Fruit fly (Drosophila melanogaster) whole organism, prepupa: ENCODE results near the gene scyl.

Experiments used
- Blimp-1 ChIP-seq: fragments of 200-800 bp; sonication (Bioruptor generic); optimal IDR thresholded peaks from 3 replicates; lab custom pipeline; 2017; ENCODE audit warnings: missing biosample characterization, missing genetic modification characterization, mild to moderate bottlenecking, moderate library complexity, missing genetic modification reagents
- CG10631 ChIP-seq: fragments of 200-800 bp; sonication (Bioruptor generic); optimal IDR thresholded peaks from 2 replicates; lab custom pipeline; 2016; ENCODE audit warnings: missing biosample characterization, missing genetic modification characterization
- CG10669 ChIP-seq: fragments of 200-800 bp; sonication (Bioruptor generic); optimal IDR thresholded peaks from 3 replicates; lab custom pipeline; 2018; ENCODE audit warnings: missing biosample characterization, mild to moderate bottlenecking, missing genetic modification characterization, moderate library complexity
- CG11294 ChIP-seq: fragments of 200-800 bp; sonication (Bioruptor generic); IDR thresholded peaks from 2 replicates; pipeline ENCODE4 v1.3.6; 2022; ENCODE audit warnings: missing biosample characterization, missing genetic modification characterization
- CG11762 ChIP-seq: fragments of 200-800 bp; sonication (Bioruptor generic); optimal IDR thresholded peaks from 3 replicates; lab custom pipeline; 2016; ENCODE audit warnings: missing biosample characterization, missing genetic modification characterization; ENCODE audit not compliant: insufficient read depth
- CG11902 ChIP-seq: fragments of 200-800 bp; sonication (Bioruptor generic); optimal IDR thresholded peaks from 3 replicates; lab custom pipeline; 2016; ENCODE audit warnings: missing biosample characterization, missing genetic modification characterization
- CG15336 ChIP-seq: fragments of 200-800 bp; sonication (Bioruptor generic); IDR thresholded peaks from 2 replicates; pipeline ENCODE4 v1.3.6; 2022; ENCODE audit warnings: missing biosample characterization, missing genetic modification characterization
- CG1621 ChIP-seq: fragments of 200-800 bp; sonication (Bioruptor generic); optimal IDR thresholded peaks from 3 replicates; lab custom pipeline; 2018; ENCODE audit warnings: missing biosample characterization, mild to moderate bottlenecking, missing genetic modification characterization
- CG16779 ChIP-seq: fragments of 200-800 bp; sonication (Bioruptor generic); optimal IDR thresholded peaks from 3 replicates; lab custom pipeline; 2017; ENCODE audit warnings: missing biosample characterization, mild to moderate bottlenecking, missing genetic modification characterization
- CG3032 ChIP-seq: fragments of 200-800 bp; optimal IDR thresholded peaks from 2 replicates; lab custom pipeline; 2019; ENCODE audit warnings: missing biosample characterization, mild to moderate bottlenecking, missing genetic modification characterization, moderate library complexity
- CG32006 ChIP-seq: fragments of 200-800 bp; sonication (Bioruptor generic); optimal IDR thresholded peaks from 3 replicates; lab custom pipeline; 2017; ENCODE audit warnings: missing biosample characterization, mild to moderate bottlenecking, missing genetic modification characterization
- CG3919 ChIP-seq: fragments of 200-800 bp; sonication (Bioruptor generic); optimal IDR thresholded peaks from 3 replicates; lab custom pipeline; 2016; ENCODE audit warnings: missing biosample characterization, missing genetic modification characterization
- CG4318 ChIP-seq: fragments of 200-800 bp; sonication (Bioruptor generic); optimal IDR thresholded peaks from 3 replicates; lab custom pipeline; 2017; ENCODE audit warnings: missing biosample characterization, mild to moderate bottlenecking, missing genetic modification characterization
- CG6792 ChIP-seq: fragments of 200-800 bp; sonication (Bioruptor generic); optimal IDR thresholded peaks from 3 replicates; lab custom pipeline; 2016; ENCODE audit warnings: missing biosample characterization, missing genetic modification characterization
- CG6808 ChIP-seq: fragments of 200-800 bp; sonication (Bioruptor generic); optimal IDR thresholded peaks from 3 replicates; lab custom pipeline; 2017; ENCODE audit warnings: missing biosample characterization, missing genetic modification characterization, mild to moderate bottlenecking, moderate library complexity, missing genetic modification reagents
- CG8119 ChIP-seq: fragments of 200-800 bp; sonication (Bioruptor generic); IDR thresholded peaks from 3 replicates; pipeline ENCODE4 v1.3.6; 2022; ENCODE audit warnings: missing biosample characterization, missing genetic modification characterization
- CG8319 ChIP-seq: fragments of 200-800 bp; sonication (Bioruptor generic); optimal IDR thresholded peaks from 3 replicates; lab custom pipeline; 2016; ENCODE audit warnings: missing biosample characterization, missing genetic modification characterization
- CG8632 ChIP-seq: fragments of 200-800 bp; sonication (Bioruptor generic); optimal IDR thresholded peaks from 3 replicates; lab custom pipeline; 2016; ENCODE audit warnings: missing biosample characterization, missing genetic modification characterization
- CG9139 ChIP-seq: fragments of 200-800 bp; sonication (Bioruptor generic); optimal IDR thresholded peaks from 3 replicates; lab custom pipeline; 2017; ENCODE audit warnings: missing biosample characterization, mild to moderate bottlenecking, missing genetic modification characterization
- Eip93F ChIP-seq: fragments of 200-800 bp; sonication (Bioruptor generic); optimal IDR thresholded peaks from 2 replicates; lab custom pipeline; 2016; ENCODE audit warnings: missing biosample characterization, mild to moderate bottlenecking, missing genetic modification characterization
- Ets21C ChIP-seq: fragments of 200-800 bp; sonication (Bioruptor generic); optimal IDR thresholded peaks from 3 replicates; lab custom pipeline; 2016; ENCODE audit warnings: missing biosample characterization, missing genetic modification characterization
- Ets96B ChIP-seq: fragments of 200-800 bp; optimal IDR thresholded peaks from 2 replicates; lab custom pipeline; 2019; ENCODE audit warnings: missing biosample characterization, mild to moderate bottlenecking, missing genetic modification characterization, moderate library complexity
- Hr4 ChIP-seq: fragments of 200-800 bp; sonication (Bioruptor generic); optimal IDR thresholded peaks from 3 replicates; lab custom pipeline; 2016; ENCODE audit warnings: missing biosample characterization, missing genetic modification characterization
- Met ChIP-seq: fragments of 200-800 bp; sonication (Bioruptor generic); optimal IDR thresholded peaks from 3 replicates; lab custom pipeline; 2016; ENCODE audit warnings: missing biosample characterization, missing genetic modification characterization
- OdsH ChIP-seq: fragments of 200-800 bp; sonication (Bioruptor generic); optimal IDR thresholded peaks from 3 replicates; lab custom pipeline; 2016; ENCODE audit warnings: missing biosample characterization, missing genetic modification characterization
- Sox102F ChIP-seq: fragments of 200-800 bp; sonication (Bioruptor generic); optimal IDR thresholded peaks from 2 replicates; lab custom pipeline; 2016; ENCODE audit warnings: missing biosample characterization, mild to moderate bottlenecking, missing genetic modification characterization
- Sox14 ChIP-seq: fragments of 200-800 bp; sonication (Bioruptor generic); optimal IDR thresholded peaks from 3 replicates; lab custom pipeline; 2016; ENCODE audit warnings: missing biosample characterization, missing genetic modification characterization
- Sox15 ChIP-seq: fragments of 200-800 bp; sonication (Bioruptor generic); optimal IDR thresholded peaks from 3 replicates; lab custom pipeline; 2016; ENCODE audit warnings: missing biosample characterization, missing genetic modification characterization
- achi ChIP-seq: fragments of 200-800 bp; sonication (Bioruptor generic); optimal IDR thresholded peaks from 3 replicates; lab custom pipeline; 2016; ENCODE audit warnings: missing biosample characterization, missing genetic modification characterization
- acj6 ChIP-seq: fragments of 200-800 bp; sonication (Bioruptor generic); optimal IDR thresholded peaks from 3 replicates; lab custom pipeline; 2016; ENCODE audit warnings: missing biosample characterization, missing genetic modification characterization
- cyc ChIP-seq: fragments of 200-800 bp; sonication (Bioruptor generic); optimal IDR thresholded peaks from 3 replicates; lab custom pipeline; 2016; ENCODE audit warnings: missing biosample characterization, missing genetic modification characterization
- dsx ChIP-seq: fragments of 200-800 bp; optimal IDR thresholded peaks from 3 replicates; lab custom pipeline; 2019; ENCODE audit warnings: missing biosample characterization, mild to moderate bottlenecking, missing genetic modification characterization, moderate library complexity; ENCODE audit not compliant: poor library complexity, severe bottlenecking
- eg ChIP-seq: fragments of 200-800 bp; sonication (Bioruptor generic); IDR thresholded peaks from 3 replicates; pipeline ENCODE4 v1.3.6; 2022; ENCODE audit warnings: missing biosample characterization, missing genetic modification characterization
- esn ChIP-seq: fragments of 200-800 bp; sonication (Bioruptor generic); optimal IDR thresholded peaks from 2 replicates; lab custom pipeline; 2016; ENCODE audit warnings: missing biosample characterization, mild to moderate bottlenecking, missing genetic modification characterization, moderate library complexity
- fd85E ChIP-seq: fragments of 200-800 bp; sonication (Bioruptor generic); optimal IDR thresholded peaks from 3 replicates; lab custom pipeline; 2016; ENCODE audit warnings: missing biosample characterization, missing genetic modification characterization
- lz ChIP-seq: fragments of 200-800 bp; sonication (Bioruptor generic); optimal IDR thresholded peaks from 3 replicates; lab custom pipeline; 2016; ENCODE audit warnings: missing biosample characterization, missing genetic modification characterization
- salr ChIP-seq, 2 experiments: fragments of 200-800 bp; sonication (Bioruptor generic); optimal IDR thresholded peaks; 3 replicates each; lab custom pipeline; 2016 to 2018; ENCODE audit warnings: missing biosample characterization in 2 of 2, missing genetic modification characterization in 2 of 2, mild to moderate bottlenecking in 1 of 2
- spab ChIP-seq: fragments of 200-800 bp; sonication (Bioruptor generic); optimal IDR thresholded peaks from 2 replicates; lab custom pipeline; 2017; ENCODE audit warnings: missing biosample characterization, mild to moderate bottlenecking, missing genetic modification characterization, missing genetic modification reagents
- svp ChIP-seq: fragments of 200-800 bp; sonication (Bioruptor generic); peaks from one replicate; lab custom pipeline; 2016; ENCODE audit warnings: missing biosample characterization, missing genetic modification characterization
- topi ChIP-seq: fragments of 200-800 bp; sonication (Bioruptor generic); optimal IDR thresholded peaks from 3 replicates; lab custom pipeline; 2016; ENCODE audit warnings: missing biosample characterization, missing genetic modification characterization

scyl gene

DNA sequence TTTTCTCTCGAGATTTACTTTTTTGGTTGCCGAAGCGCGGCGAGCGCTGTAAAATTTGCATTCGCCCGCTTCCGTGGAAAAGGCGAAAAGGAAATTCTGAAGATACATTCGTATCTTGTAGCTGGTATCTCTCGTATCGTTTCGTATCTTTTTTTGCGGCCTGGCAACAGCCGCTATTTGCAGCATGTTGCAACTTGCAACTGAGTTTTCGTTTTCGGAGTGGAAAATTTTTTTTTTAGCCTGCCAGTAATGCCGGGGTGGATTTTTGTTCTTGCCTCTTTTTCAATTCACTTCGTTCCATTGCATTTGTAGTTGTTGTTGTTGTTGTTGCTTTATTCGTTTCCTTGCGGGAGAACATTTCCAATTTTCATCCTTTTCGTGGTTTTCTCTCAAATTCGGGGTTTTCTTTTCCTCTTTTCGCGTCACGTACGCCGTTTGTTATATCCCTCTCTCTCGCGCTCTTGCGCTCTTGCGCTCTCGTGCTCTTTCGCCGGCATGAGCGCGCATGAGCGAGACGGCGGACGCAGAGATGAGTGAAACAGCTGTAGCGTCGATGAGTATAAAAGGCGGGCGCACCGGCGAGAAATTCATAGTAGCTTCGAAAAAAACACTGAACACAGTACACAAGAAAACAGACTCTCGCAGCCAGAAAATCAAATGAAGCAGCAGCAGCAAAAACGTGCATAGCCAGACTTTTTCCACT is at the start of gene scyl (continued):
- TF ChIP-seq CG8632 (GFP tag; lab: Kevin White, UChicago) (no peak), CG6808 (GFP tag; lab: Kevin White, UChicago) (peak; percentile 54), Hr4 (GFP tag; lab: Kevin White, UChicago) (peak; percentile 10), CG3032 (tag; lab: Kevin White, UChicago) (peak; percentile 33), fd85E (GFP tag; lab: Kevin White, UChicago) (peak; percentile 58), cyc (GFP tag; lab: Kevin White, UChicago) (peak; percentile 34), Eip93F (no peak), topi (peak; percentile 48), CG11294 (peak; percentile 40; the same call in 1 of the 2 replicates)

DNA sequence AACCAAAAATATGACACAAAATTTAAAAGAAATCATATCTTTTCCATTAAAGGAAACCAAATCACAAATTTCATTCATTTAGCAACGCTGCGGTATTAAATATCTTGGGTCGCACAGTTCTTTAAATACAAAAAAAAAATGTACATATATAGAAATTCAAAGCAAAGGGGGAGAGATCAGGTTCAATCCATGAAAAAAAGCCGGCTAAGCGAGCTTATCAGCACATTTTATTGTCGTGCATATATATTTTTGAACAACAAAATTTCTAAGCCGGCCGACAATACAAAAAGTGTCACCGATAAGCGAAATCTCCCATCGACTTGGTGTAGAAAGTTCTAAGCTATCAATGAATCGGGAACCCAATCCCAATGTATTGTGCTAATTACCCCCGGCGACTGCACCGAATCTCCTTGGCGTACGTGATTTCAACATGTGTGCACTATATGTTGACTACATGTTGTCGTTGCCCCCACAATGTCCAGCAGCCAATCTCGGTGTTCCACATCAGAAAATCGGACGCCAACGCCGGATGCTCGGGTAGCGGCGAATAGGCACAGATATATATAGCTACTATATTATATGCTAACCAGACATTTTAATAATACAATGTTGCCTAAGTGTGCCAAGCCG is 48.2 kb upstream of the scyl start:
- TF ChIP-seq OdsH (GFP tag; lab: Kevin White, UChicago): no peak
- no peak for TF ChIP-seq Sox14 (GFP tag; lab: Kevin White, UChicago)
- TF ChIP-seq CG32006 (GFP tag; lab: Kevin White, UChicago): no peak
- no peak for TF ChIP-seq CG16779
- peak; percentile 78 for TF ChIP-seq dsx (GFP tag; lab: Kevin White, UChicago)

DNA sequence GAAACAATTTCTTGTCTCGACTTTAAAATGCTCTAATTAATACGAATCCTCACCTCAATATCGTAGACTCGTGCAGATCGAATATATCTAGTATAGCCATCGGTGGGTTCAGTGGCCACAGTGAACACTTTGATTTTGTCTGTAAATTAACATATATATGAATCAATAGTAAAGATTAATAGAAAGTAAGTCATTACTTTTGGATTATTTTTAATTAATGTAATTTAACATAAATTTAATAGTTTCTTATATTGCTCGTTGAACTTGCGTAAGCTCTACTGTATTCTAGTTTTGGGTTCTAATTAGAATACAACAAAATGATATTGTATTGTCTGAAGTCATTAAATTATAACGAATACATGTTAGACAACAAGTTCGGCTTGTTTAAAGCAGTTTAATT is 47.3 kb upstream of the scyl start:
- TF ChIP-seq salr (GFP tag; optimal IDR thresholded peaks at IDR 0.05; lab: Kevin White, UChicago) (no peak), eg (GFP tag; lab: Robert Waterston, UW) (0 out of 3 replicates have a peak, but pooled peaks have one; percentile 11), CG11762 (GFP tag; lab: Kevin White, UChicago) (no peak), CG11902 (GFP tag; lab: Kevin White, UChicago) (no peak), Eip93F (no peak), topi (no peak), CG8119 (0 out of 3 replicates have a peak, but pooled peaks have one; percentile 20), Sox102F (GFP tag; lab: Kevin White, UChicago) (no peak), CG6808 (GFP tag; lab: Kevin White, UChicago) (no peak), CG15336 (GFP tag; lab: Robert Waterston, UW) (peak; percentile 18; the same call in 1 of the 2 replicates), Ets96B (no peak), Sox15 (GFP tag; lab: Kevin White, UChicago) (no peak), Hr4 (GFP tag; lab: Kevin White, UChicago) (no peak), OdsH (GFP tag; lab: Kevin White, UChicago) (no peak), CG16779 (no peak)

DNA sequence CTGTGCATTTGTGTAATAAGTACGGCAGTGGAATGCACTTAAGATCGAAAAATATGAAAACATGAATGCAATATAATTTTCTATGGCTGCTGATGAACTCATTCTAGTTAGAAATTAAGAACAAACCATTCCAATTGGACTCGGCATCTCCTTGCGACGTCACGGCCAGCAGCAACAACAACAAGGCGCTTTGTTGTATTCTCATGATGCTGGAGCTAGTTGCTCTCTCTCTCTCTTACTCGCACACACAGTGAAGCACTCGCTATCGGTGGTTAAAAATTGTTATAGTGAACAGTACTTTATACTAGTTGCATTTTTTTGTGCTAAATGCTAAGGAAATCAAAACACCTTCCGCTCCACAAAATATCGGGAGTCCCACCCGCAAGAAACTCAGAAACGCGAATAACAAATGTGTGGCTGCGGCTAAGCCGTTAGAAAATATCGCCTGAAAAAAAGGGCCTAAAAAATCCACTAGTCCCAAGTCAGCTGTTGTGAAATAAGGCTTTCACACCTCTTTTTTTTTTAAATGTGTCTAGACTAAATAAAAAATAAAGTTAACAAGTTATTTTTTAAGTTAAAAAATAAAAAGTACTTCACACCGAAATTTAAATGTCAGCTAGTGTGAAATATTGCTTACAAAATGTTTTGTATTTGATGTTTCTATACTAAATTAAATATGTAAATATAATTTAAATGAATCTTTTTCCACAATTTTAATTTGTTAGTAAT is 46.3 kb upstream of the scyl start, which contains the start of gene Plod:
Plod (minus strand) TSS at position 409 of the 729 bp plus-strand sequence.
- TF ChIP-seq CG4318 (GFP tag; lab: Kevin White, UChicago) (no peak), esn (GFP tag; lab: Kevin White, UChicago) (peak; percentile 31), achi (GFP tag; lab: Kevin White, UChicago) (no peak), Met (GFP tag; lab: Kevin White, UChicago) (no peak), cyc (GFP tag; lab: Kevin White, UChicago) (peak; percentile 9), CG11294 (no peak), lz (GFP tag; lab: Kevin White, UChicago) (peak; percentile 47), Sox15 (GFP tag; lab: Kevin White, UChicago) (no peak), spab (GFP tag; lab: Kevin White, UChicago) (no peak), fd85E (GFP tag; lab: Kevin White, UChicago) (no peak), CG8319 (GFP tag; lab: Kevin White, UChicago) (no peak), OdsH (GFP tag; lab: Kevin White, UChicago) (no peak), Hr4 (GFP tag; lab: Kevin White, UChicago) (no peak), CG32006 (GFP tag; lab: Kevin White, UChicago) (no peak), svp (GFP tag; lab: Kevin White, UChicago) (no peak), topi (no peak), Blimp-1 (no peak), CG3919 (peak; percentile 28), CG1621 (tag; lab: Kevin White, UChicago) (no peak), CG10669 (GFP tag; lab: Kevin White, UChicago) (no peak), Ets21C (no peak), CG11902 (GFP tag; lab: Kevin White, UChicago) (no peak), Sox14 (GFP tag; lab: Kevin White, UChicago) (peak; percentile 31), CG10631 (GFP tag; lab: Kevin White, UChicago) (no peak), CG9139 (GFP tag; lab: Kevin White, UChicago) (no peak), CG6792 (GFP tag; lab: Kevin White, UChicago) (no peak), acj6 (GFP tag; lab: Kevin White, UChicago) (peak; percentile 7)
